Fruit fly (Drosophila melanogaster) whole organism, embryonic: Measurements from ENCODE around the gene Chmp1.

Source experiments
- Aef1 ChIP-seq: fragments of 200-800 bp; sonication (Bioruptor generic); IDR thresholded peaks from 3 replicates; pipeline ENCODE4 v1.3.6; 2022; ENCODE audit warnings: missing biosample characterization, missing genetic modification characterization
- Antp ChIP-seq: fragments of 200-800 bp; sonication (Bioruptor generic); optimal IDR thresholded peaks from 3 replicates; lab custom pipeline; 2016; ENCODE audit warnings: missing biosample characterization, missing genetic modification characterization
- BtbVII ChIP-seq: fragments of 200-800 bp; sonication (Bioruptor generic); optimal IDR thresholded peaks from 3 replicates; lab custom pipeline; 2017; ENCODE audit warnings: missing biosample characterization, mild to moderate bottlenecking, missing genetic modification characterization
- CG1024 ChIP-seq: fragments of 200-800 bp; sonication (Bioruptor generic); IDR thresholded peaks from 2 replicates; pipeline ENCODE4 v1.3.6; 2022; ENCODE audit warnings: missing biosample characterization, missing genetic modification characterization
- CG10366 ChIP-seq: fragments of 200-800 bp; sonication (Bioruptor generic); IDR thresholded peaks from 2 replicates; pipeline ENCODE4 v1.3.6; 2022; ENCODE audit warnings: missing biosample characterization, missing genetic modification characterization
- CG1233 ChIP-seq: fragments of 200-800 bp; sonication (Bioruptor generic); optimal IDR thresholded peaks from 4 replicates; lab custom pipeline; 2018; ENCODE audit warnings: missing biosample characterization, mild to moderate bottlenecking, missing genetic modification characterization
- CG13424 ChIP-seq: fragments of 200-800 bp; sonication (Bioruptor generic); optimal IDR thresholded peaks from 2 replicates; lab custom pipeline; 2019; ENCODE audit warnings: missing biosample characterization, mild to moderate bottlenecking, missing genetic modification characterization, moderate library complexity
- CG13775 ChIP-seq: fragments of 200-800 bp; sonication (Bioruptor generic); optimal IDR thresholded peaks from 3 replicates; lab custom pipeline; 2017; ENCODE audit warnings: missing biosample characterization, mild to moderate bottlenecking, missing genetic modification characterization
- CG14014 ChIP-seq: fragments of 200-800 bp; sonication (Bioruptor generic); IDR thresholded peaks from 2 replicates; pipeline ENCODE4 v1.3.6; 2022; ENCODE audit warnings: missing biosample characterization, missing genetic modification characterization
- CG14441 ChIP-seq: fragments of 200-800 bp; sonication (Bioruptor generic); IDR thresholded peaks from 2 replicates; pipeline ENCODE4 v1.3.6; 2022; ENCODE audit warnings: missing biosample characterization, missing genetic modification characterization
- CG1529 ChIP-seq: fragments of 200-800 bp; sonication (Bioruptor generic); optimal IDR thresholded peaks from 3 replicates; lab custom pipeline; 2018; ENCODE audit warnings: missing biosample characterization, missing genetic modification characterization
- CG15696 ChIP-seq: fragments of 200-800 bp; sonication (Bioruptor generic); optimal IDR thresholded peaks from 2 replicates; lab custom pipeline; 2019; ENCODE audit warnings: missing biosample characterization, mild to moderate bottlenecking, missing genetic modification characterization, moderate library complexity
- CG1602 ChIP-seq: fragments of 200-800 bp; sonication (Bioruptor generic); optimal IDR thresholded peaks from 3 replicates; lab custom pipeline; 2016; ENCODE audit warnings: missing biosample characterization, missing genetic modification characterization
- CG2129 ChIP-seq: fragments of 200-800 bp; sonication (Bioruptor generic); IDR thresholded peaks from 2 replicates; pipeline ENCODE4 v1.3.6; 2022; ENCODE audit warnings: missing biosample characterization, missing genetic modification characterization; ENCODE audit not compliant: partially characterized antibody
- CG3847 ChIP-seq: fragments of 200-800 bp; sonication (Bioruptor generic); IDR thresholded peaks from 2 replicates; pipeline ENCODE4 v1.3.6; 2022; ENCODE audit warnings: missing biosample characterization, missing genetic modification characterization
- CG4360 ChIP-seq: fragments of 200-800 bp; sonication (Bioruptor generic); IDR thresholded peaks from 2 replicates; pipeline ENCODE4 v1.3.6; 2022; ENCODE audit warnings: missing biosample characterization, missing genetic modification characterization
- CG7271 ChIP-seq: fragments of 200-800 bp; sonication (Bioruptor generic); optimal IDR thresholded peaks from 2 replicates; lab custom pipeline; 2018; ENCODE audit warnings: missing biosample characterization, mild to moderate bottlenecking, missing genetic modification characterization, moderate library complexity
- CG7745 ChIP-seq: fragments of 200-800 bp; sonication (Bioruptor generic); optimal IDR thresholded peaks from 2 replicates; lab custom pipeline; 2018; ENCODE audit warnings: missing biosample characterization, mild to moderate bottlenecking, missing genetic modification characterization, moderate library complexity
- Chrac-16 ChIP-seq: fragments of 200-800 bp; sonication (Bioruptor generic); optimal IDR thresholded peaks from 3 replicates; lab custom pipeline; 2016; ENCODE audit warnings: missing biosample characterization, missing genetic modification characterization
- CkIIα-i1 ChIP-seq: fragments of 200-800 bp; sonication (Bioruptor generic); IDR thresholded peaks from 2 replicates; pipeline ENCODE4 v1.3.6; 2022; ENCODE audit warnings: missing biosample characterization, missing genetic modification characterization
- CrebB ChIP-seq: fragments of 200-800 bp; sonication (Bioruptor generic); optimal IDR thresholded peaks from 3 replicates; lab custom pipeline; 2018; ENCODE audit warnings: missing biosample characterization, mild to moderate bottlenecking, missing genetic modification characterization
- Dfd ChIP-seq, 2 experiments: fragments of >200 bp; optimal IDR thresholded peaks; 2 replicates each; lab custom pipeline; 2017; ENCODE audit warnings: missing biosample characterization in 2 of 2, missing genetic modification characterization in 2 of 2
- HLHmδ ChIP-seq: fragments of 200-800 bp; sonication (Bioruptor generic); optimal IDR thresholded peaks from 2 replicates; lab custom pipeline; 2018; ENCODE audit warnings: missing biosample characterization, mild to moderate bottlenecking, missing genetic modification characterization, moderate library complexity
- Lpt ChIP-seq: fragments of >200 bp; optimal IDR thresholded peaks from 2 replicates; lab custom pipeline; 2018; ENCODE audit warnings: missing biosample characterization, missing genetic modification characterization
- NC2β ChIP-seq: fragments of 200-800 bp; sonication (Bioruptor generic); optimal IDR thresholded peaks from 2 replicates; lab custom pipeline; 2016; ENCODE audit warnings: missing biosample characterization, missing genetic modification characterization
- NK7.1 ChIP-seq: fragments of 200-800 bp; sonication (Bioruptor generic); optimal IDR thresholded peaks from 3 replicates; lab custom pipeline; 2016; ENCODE audit warnings: missing biosample characterization, missing genetic modification characterization
- Nf-YC ChIP-seq: fragments of 200-800 bp; optimal IDR thresholded peaks from 3 replicates; lab custom pipeline; 2019; ENCODE audit warnings: missing biosample characterization, mild to moderate bottlenecking, missing genetic modification characterization, moderate library complexity
- Opbp ChIP-seq: fragments of 200-800 bp; sonication (Bioruptor generic); IDR thresholded peaks from 3 replicates; pipeline ENCODE4 v1.3.6; 2022; ENCODE audit warnings: missing biosample characterization, missing genetic modification characterization; ENCODE audit not compliant: partially characterized antibody
- Spps ChIP-seq: fragments of 200-800 bp; sonication (Bioruptor generic); optimal IDR thresholded peaks from 2 replicates; lab custom pipeline; 2018; ENCODE audit warnings: missing biosample characterization, mild to moderate bottlenecking, missing genetic modification characterization
- Sry-β ChIP-seq: fragments of 200-800 bp; sonication (Bioruptor generic); optimal IDR thresholded peaks from 2 replicates; lab custom pipeline; 2018; ENCODE audit warnings: missing biosample characterization, mild to moderate bottlenecking, missing genetic modification characterization, moderate library complexity
- Ssrp ChIP-seq: fragments of 200-800 bp; sonication (Bioruptor generic); optimal IDR thresholded peaks from 2 replicates; lab custom pipeline; 2018; ENCODE audit warnings: missing biosample characterization, mild to moderate bottlenecking, missing genetic modification characterization, moderate library complexity
- Taf1 ChIP-seq: fragments of 200-800 bp; sonication (Bioruptor generic); IDR thresholded peaks from 2 replicates; pipeline ENCODE4 v1.3.6; 2022; ENCODE audit warnings: missing biosample characterization, missing genetic modification characterization
- br ChIP-seq: fragments of >200 bp; optimal IDR thresholded peaks from 2 replicates; lab custom pipeline; 2017
- chn ChIP-seq: fragments of 200-800 bp; sonication (Bioruptor generic); optimal IDR thresholded peaks from 2 replicates; lab custom pipeline; 2016; ENCODE audit warnings: missing biosample characterization, missing genetic modification characterization
- crol ChIP-seq: fragments of 200-800 bp; sonication (Bioruptor generic); IDR thresholded peaks from 2 replicates; pipeline ENCODE4 v1.3.6; 2022; ENCODE audit warnings: missing biosample characterization, missing genetic modification characterization
- dimm ChIP-seq: fragments of 200-800 bp; sonication (Bioruptor generic); IDR thresholded peaks from 2 replicates; pipeline ENCODE4 v1.3.6; 2022; ENCODE audit warnings: missing biosample characterization, missing genetic modification characterization
- dpn ChIP-seq, 2 experiments: fragments of 200-800 bp; sonication (Bioruptor generic); optimal IDR thresholded peaks; 3 replicates each; lab custom pipeline; 2016; ENCODE audit warnings: missing biosample characterization in 2 of 2, missing genetic modification characterization in 2 of 2
- fru ChIP-seq: fragments of >200 bp; optimal IDR thresholded peaks from 2 replicates; lab custom pipeline; 2017
- grn ChIP-seq: fragments of 200-800 bp; sonication (Bioruptor generic); optimal IDR thresholded peaks from 3 replicates; lab custom pipeline; 2017; ENCODE audit warnings: missing biosample characterization, missing genetic modification characterization
- h ChIP-seq: fragments of >200 bp; optimal IDR thresholded peaks from 2 replicates; lab custom pipeline; 2017
- hth ChIP-seq: fragments of >200 bp; optimal IDR thresholded peaks from 2 replicates; lab custom pipeline; 2017; ENCODE audit warnings: inconsistent platforms
- jing ChIP-seq: fragments of 200-800 bp; sonication (Bioruptor generic); optimal IDR thresholded peaks from 2 replicates; lab custom pipeline; 2018; ENCODE audit warnings: missing biosample characterization, mild to moderate bottlenecking, missing genetic modification characterization
- ken ChIP-seq: fragments of 200-800 bp; sonication (Bioruptor generic); IDR thresholded peaks from 3 replicates; pipeline ENCODE4 v1.3.6; 2022; ENCODE audit warnings: missing biosample characterization, missing genetic modification characterization
- maf-S ChIP-seq: fragments of 200-800 bp; sonication (Bioruptor generic); optimal IDR thresholded peaks from 2 replicates; lab custom pipeline; 2016; ENCODE audit warnings: missing biosample characterization, missing genetic modification characterization
- mld ChIP-seq: fragments of 200-800 bp; sonication (Bioruptor generic); IDR thresholded peaks from 3 replicates; pipeline ENCODE4 v1.3.6; 2022; ENCODE audit warnings: missing biosample characterization, missing genetic modification characterization; ENCODE audit not compliant: partially characterized antibody
- p53 ChIP-seq: fragments of 200-800 bp; sonication (Bioruptor generic); optimal IDR thresholded peaks from 2 replicates; lab custom pipeline; 2016; ENCODE audit warnings: missing biosample characterization, missing genetic modification characterization
- pita ChIP-seq: fragments of 200-800 bp; sonication (Bioruptor generic); optimal IDR thresholded peaks from 2 replicates; lab custom pipeline; 2017; ENCODE audit warnings: missing biosample characterization, mild to moderate bottlenecking, missing genetic modification characterization
- sima ChIP-seq: fragments of 200-800 bp; sonication (Bioruptor generic); optimal IDR thresholded peaks from 2 replicates; lab custom pipeline; 2016; ENCODE audit warnings: missing biosample characterization, missing genetic modification characterization
- slbo ChIP-seq: fragments of 200-800 bp; sonication (Bioruptor generic); IDR thresholded peaks from 2 replicates; pipeline ENCODE4 v1.3.6; 2022; ENCODE audit warnings: missing biosample characterization, missing genetic modification characterization
- toy ChIP-seq: fragments of 200-800 bp; sonication (Bioruptor generic); IDR thresholded peaks from 2 replicates; pipeline ENCODE4 v1.3.6; 2022; ENCODE audit warnings: missing biosample characterization, missing genetic modification characterization
- usp ChIP-seq: fragments of >200 bp; optimal IDR thresholded peaks from 2 replicates; lab custom pipeline; 2017; ENCODE audit warnings: missing biosample characterization, missing genetic modification characterization

Gene Chmp1

DNA sequence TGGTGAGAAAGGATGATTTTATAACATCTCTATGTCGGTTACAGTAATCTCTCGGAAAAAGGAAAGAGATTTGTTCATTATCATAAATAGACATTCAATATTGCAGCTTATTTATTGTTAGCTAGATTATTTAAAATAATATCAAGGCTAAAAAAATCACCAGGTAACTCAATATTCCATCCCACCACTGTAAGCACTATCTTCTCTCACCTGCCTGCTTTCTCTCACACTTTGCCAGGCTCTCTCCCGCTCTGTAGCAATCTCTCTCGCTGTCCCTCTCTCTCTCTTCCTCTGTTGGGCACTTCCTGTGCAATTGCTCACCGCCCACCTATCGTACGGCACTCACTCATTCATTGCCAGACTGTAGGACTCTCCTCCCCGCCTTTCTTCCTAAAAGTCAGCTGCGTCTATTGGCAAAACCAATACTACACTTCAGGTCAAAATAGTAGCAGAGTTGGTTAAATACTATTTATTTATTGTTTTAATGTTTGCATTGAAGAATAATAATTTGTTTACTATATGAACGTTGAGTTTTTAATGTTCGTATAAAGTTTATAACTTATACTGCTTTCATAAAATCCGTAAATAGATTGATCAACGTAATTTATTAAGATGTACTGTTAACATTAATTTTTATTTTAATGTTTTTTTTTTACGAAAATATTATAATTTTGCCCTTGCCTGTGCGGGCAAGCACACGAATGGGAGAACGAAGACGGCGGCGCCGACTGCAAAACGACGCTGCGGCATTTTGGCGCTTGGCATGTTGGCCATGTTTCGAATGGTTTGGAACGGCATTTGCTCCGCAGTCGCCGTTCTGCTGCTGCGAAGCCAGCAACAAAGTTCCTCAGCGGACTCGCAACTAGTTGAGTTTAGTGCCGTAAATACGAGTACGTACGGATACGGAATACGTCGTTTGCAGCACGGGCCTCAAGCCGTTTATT is 43.0 kb downstream of the Chmp1 start (continued):
- peak; percentile 36 for TF ChIP-seq HLHmδ
- no peak for TF ChIP-seq usp (GFP tag; lab: Kevin White, UChicago)
- peak; percentile 84 for TF ChIP-seq maf-S (GFP tag; lab: Kevin White, UChicago)
- TF ChIP-seq grn (GFP tag; lab: Kevin White, UChicago): peak; percentile 16
- TF ChIP-seq Lpt (GFP tag; lab: Kevin White, UChicago): no peak
- peak; percentile 72 for TF ChIP-seq Antp (GFP tag; lab: Kevin White, UChicago)
- TF ChIP-seq CG4360 (GFP tag; lab: Robert Waterston, UW): peak; percentile 74
- peak; percentile 96 for TF ChIP-seq CG13424 (tag; lab: Kevin White, UChicago)
- peak; percentile 88 for TF ChIP-seq Ssrp
- TF ChIP-seq CG15696 (tag; lab: Kevin White, UChicago): peak; percentile 83
- no peak for TF ChIP-seq hth
- TF ChIP-seq slbo (GFP tag; lab: Robert Waterston, UW): peak; percentile 99
- peak in 1 of 2 experiments; percentile 92 for TF ChIP-seq Dfd (GFP tag; optimal IDR thresholded peaks at IDR 0.05; lab: Kevin White, UChicago)
- TF ChIP-seq CrebB: peak; percentile 94
- peak; percentile 98 for TF ChIP-seq CG10366
- TF ChIP-seq sima (GFP tag; lab: Kevin White, UChicago): peak; percentile 88
- peak; percentile 63 for TF ChIP-seq Spps
- peak; percentile 98 for TF ChIP-seq CG3847 (GFP tag; lab: Robert Waterston, UW)
- no peak for TF ChIP-seq CG7271 (tag; lab: Kevin White, UChicago)
- peak; percentile 17 for TF ChIP-seq p53
- TF ChIP-seq toy (GFP tag; lab: Robert Waterston, UW): peak; percentile 97
- no peak for TF ChIP-seq fru (lab: Kevin White, UChicago)
- peak; percentile 87 for TF ChIP-seq NC2β
- TF ChIP-seq CG2129 (GFP tag; lab: Robert Waterston, UW): no peak
- TF ChIP-seq h (lab: Kevin White, UChicago): no peak
- peak; percentile 98 for TF ChIP-seq Aef1 (GFP tag; lab: Robert Waterston, UW)
- TF ChIP-seq CkIIα-i1: peak; percentile 90
- no peak for TF ChIP-seq Opbp (GFP tag; lab: Robert Waterston, UW)
- TF ChIP-seq chn (GFP tag; lab: Kevin White, UChicago): peak; percentile 86
- TF ChIP-seq CG1602 (GFP tag; lab: Kevin White, UChicago): peak; percentile 85
- TF ChIP-seq dimm (GFP tag; lab: Robert Waterston, UW): peak; percentile 95
- no peak for TF ChIP-seq CG7745
- peak; percentile 99 for TF ChIP-seq Taf1 (GFP tag; lab: Robert Waterston, UW)
- no peak for TF ChIP-seq pita (GFP tag; lab: Kevin White, UChicago)
- peak; percentile 85 for TF ChIP-seq jing (GFP tag; lab: Kevin White, UChicago)
- peak; percentile 92 to 97 for TF ChIP-seq dpn (GFP tag; optimal IDR thresholded peaks at IDR 0.05; lab: Kevin White, UChicago)
- no peak for TF ChIP-seq mld (GFP tag; lab: Robert Waterston, UW)
- peak; percentile 77 for TF ChIP-seq CG1233 (GFP tag; lab: Kevin White, UChicago)
- peak; percentile 91 for TF ChIP-seq NK7.1
- peak; percentile 92 for TF ChIP-seq ken
- TF ChIP-seq CG13775: peak; percentile 86
- TF ChIP-seq br (lab: Kevin White, UChicago): no peak
- peak; percentile 88 for TF ChIP-seq BtbVII (GFP tag; lab: Kevin White, UChicago)
- TF ChIP-seq Sry-β: peak; percentile 10
- peak; percentile 95 for TF ChIP-seq CG1024
- TF ChIP-seq CG14014 (GFP tag; lab: Robert Waterston, UW): peak; percentile 98
- peak; percentile 72; the same call in 1 of the 2 replicates for TF ChIP-seq crol
- peak; percentile 60 for TF ChIP-seq Nf-YC
- TF ChIP-seq CG14441 (GFP tag; lab: Robert Waterston, UW): peak; percentile 97
- TF ChIP-seq Chrac-16 (GFP tag; lab: Kevin White, UChicago): peak; percentile 94
- peak; percentile 64 for TF ChIP-seq CG1529 (GFP tag; lab: Kevin White, UChicago)
